Worm (Caenorhabditis elegans) whole organism, L4 larva: Measurements from ENCODE around the gene T10G3.1.

ENCODE experiments used
- D1046.2 ChIP-seq: fragments of 200-800 bp; sonication (Bioruptor generic); IDR thresholded peaks from 2 replicates; pipeline ENCODE4 v1.3.6; 2022; ENCODE audit warnings: missing genetic modification characterization, missing compliant biosample characterization
- T20F7.1 ChIP-seq: fragments of 200-800 bp; sonication (Bioruptor generic); optimal IDR thresholded peaks from 2 replicates; lab custom pipeline; 2018; ENCODE audit warnings: mild to moderate bottlenecking, missing genetic modification characterization, missing compliant biosample characterization
- T26A8.4 ChIP-seq: fragments of 200-800 bp; sonication (Bioruptor generic); IDR thresholded peaks from 2 replicates; pipeline ENCODE4 v1.3.6; 2022; ENCODE audit warnings: missing genetic modification characterization, missing compliant biosample characterization
- Y75B8A.6 ChIP-seq: fragments of 200-800 bp; sonication (Bioruptor generic); IDR thresholded peaks from 2 replicates; pipeline ENCODE4 v1.3.6; 2022; ENCODE audit warnings: missing genetic modification reagents, missing genetic modification characterization, missing compliant biosample characterization
- aha-1 ChIP-seq: fragments of 150-350 bp; peaks from one replicate; lab custom pipeline; 2014; ENCODE audit warnings: missing biosample characterization, missing genetic modification characterization
- ceh-28 ChIP-seq: fragments of 150-350 bp; optimal IDR thresholded peaks from 2 replicates; lab custom pipeline; 2014; ENCODE audit warnings: missing biosample characterization, missing genetic modification reagents, missing genetic modification characterization
- ceh-44 ChIP-seq: fragments of 200-800 bp; sonication (Bioruptor generic); IDR thresholded peaks from 2 replicates; pipeline ENCODE4 v1.3.6; 2022; ENCODE audit warnings: missing genetic modification reagents, missing genetic modification characterization, missing compliant biosample characterization
- dmd-6 ChIP-seq: fragments of 200-800 bp; sonication (Bioruptor generic); IDR thresholded peaks from 2 replicates; pipeline ENCODE4 v1.3.6; 2022; ENCODE audit warnings: missing genetic modification reagents, missing genetic modification characterization, missing compliant biosample characterization
- dmd-9 ChIP-seq: fragments of 200-800 bp; sonication (Bioruptor generic); IDR thresholded peaks from 2 replicates; pipeline ENCODE4 v1.3.6; 2022; ENCODE audit warnings: missing genetic modification reagents, missing genetic modification characterization, missing compliant biosample characterization
- dpl-1 ChIP-seq: fragments of 150-350 bp; optimal IDR thresholded peaks from 2 replicates; lab custom pipeline; 2014; ENCODE audit warnings: missing biosample characterization, missing genetic modification reagents, missing genetic modification characterization
- duxl-1 ChIP-seq: sonication (generic microtip); optimal IDR thresholded peaks from 2 replicates; lab custom pipeline; 2016; ENCODE audit warnings: mild to moderate bottlenecking, missing genetic modification characterization, moderate library complexity, missing compliant biosample characterization; ENCODE audit not compliant: poor library complexity
- hif-1 ChIP-seq, 2 experiments: sonication (generic microtip); optimal IDR thresholded peaks; 2 replicates each; lab custom pipeline; 2016 to 2017; ENCODE audit warnings: missing compliant biosample characterization in 2 of 2, missing genetic modification characterization in 2 of 2, missing genetic modification reagents in 2 of 2, missing genotype in 2 of 2, mild to moderate bottlenecking in 1 of 2
- hlh-30 ChIP-seq: sonication (generic microtip); optimal IDR thresholded peaks from 2 replicates; lab custom pipeline; 2017; ENCODE audit warnings: antibody characterized with exemption, mild to moderate bottlenecking, missing genetic modification characterization, missing compliant biosample characterization; ENCODE audit not compliant: insufficient read depth
- hmg-1.1 ChIP-seq: fragments of 200-800 bp; sonication (Bioruptor generic); IDR thresholded peaks from 2 replicates; pipeline ENCODE4 v1.3.6; 2022; ENCODE audit warnings: missing genetic modification reagents, missing genetic modification characterization, missing compliant biosample characterization
- lim-7 ChIP-seq: fragments of 200-800 bp; sonication (Bioruptor generic); IDR thresholded peaks from 2 replicates; pipeline ENCODE4 v1.3.6; 2022; ENCODE audit warnings: missing genetic modification characterization, missing compliant biosample characterization
- lin-15B ChIP-seq: fragments of 150-350 bp; sonication (generic microtip); optimal IDR thresholded peaks from 3 replicates; lab custom pipeline; 2014; ENCODE audit warnings: missing biosample characterization, missing genetic modification characterization
- lin-29 ChIP-seq: fragments of 200-800 bp; sonication (Bioruptor generic); IDR thresholded peaks from 2 replicates; pipeline ENCODE4 v1.3.6; 2022; ENCODE audit warnings: missing genetic modification reagents, missing genetic modification characterization, missing compliant biosample characterization
- lin-38 ChIP-seq: fragments of 200-800 bp; sonication (Bioruptor generic); IDR thresholded peaks from 2 replicates; pipeline ENCODE4 v1.3.6; 2022; ENCODE audit warnings: missing genetic modification reagents, missing genetic modification characterization, missing compliant biosample characterization
- lin-39 ChIP-seq: fragments of 150-350 bp; optimal IDR thresholded peaks from 2 replicates; lab custom pipeline; 2014; ENCODE audit warnings: missing biosample characterization, missing genetic modification reagents, missing genetic modification characterization
- lir-3 ChIP-seq: sonication (generic microtip); optimal IDR thresholded peaks from 2 replicates; lab custom pipeline; 2016; ENCODE audit warnings: mild to moderate bottlenecking, missing genetic modification characterization, missing compliant biosample characterization
- mdt-29 ChIP-seq: fragments of 200-800 bp; sonication (Bioruptor generic); IDR thresholded peaks from 2 replicates; pipeline ENCODE4 v1.3.6; 2022; ENCODE audit warnings: missing genetic modification reagents, missing genetic modification characterization, missing compliant biosample characterization
- mxl-2 ChIP-seq: fragments of 200-800 bp; sonication (Bioruptor generic); conservative IDR thresholded peaks from 2 replicates; pipeline ENCODE4 v1.3.6; 2022; ENCODE audit warnings: missing genetic modification reagents, missing genetic modification characterization, missing compliant biosample characterization
- nhr-11 ChIP-seq: fragments of 150-350 bp; optimal IDR thresholded peaks from 2 replicates; lab custom pipeline; 2014; ENCODE audit warnings: missing biosample characterization, missing genetic modification characterization
- nhr-111 ChIP-seq: fragments of 200-800 bp; sonication (Bioruptor generic); optimal IDR thresholded peaks from 2 replicates; lab custom pipeline; 2018; ENCODE audit warnings: mild to moderate bottlenecking, missing genetic modification characterization, missing compliant biosample characterization
- nhr-25 ChIP-seq: sonication (generic microtip); optimal IDR thresholded peaks from 2 replicates; lab custom pipeline; 2017; ENCODE audit warnings: missing genetic modification characterization, mild to moderate bottlenecking, missing compliant biosample characterization, antibody characterized with exemption, moderate library complexity, borderline replicate concordance; ENCODE audit not compliant: insufficient read depth
- nhr-28 ChIP-seq: fragments of 150-350 bp; optimal IDR thresholded peaks from 2 replicates; lab custom pipeline; 2014; ENCODE audit warnings: missing biosample characterization, missing genetic modification characterization
- nhr-6 ChIP-seq: fragments of 150-350 bp; optimal IDR thresholded peaks from 2 replicates; lab custom pipeline; 2014; ENCODE audit warnings: missing biosample characterization, missing genetic modification characterization
- pha-4 ChIP-seq, 2 experiments: fragments of 150-350 bp in 1 of 2; fragments of 200-800 bp in 1 of 2; sonication (Bioruptor generic) in 1 of 2; IDR thresholded peaks in 1 of 2; optimal IDR thresholded peaks in 1 of 2; 2 replicates each; pipeline versions ENCODE4 v1.3.6 to Lab custom; 2014 to 2022; ENCODE audit warnings: missing genetic modification characterization in 2 of 2, missing genetic modification reagents in 2 of 2, missing biosample characterization in 1 of 2, missing compliant biosample characterization in 1 of 2
- php-3 ChIP-seq: fragments of 200-800 bp; sonication (Bioruptor generic); IDR thresholded peaks from 2 replicates; pipeline ENCODE4 v1.3.6; 2022; ENCODE audit warnings: missing genetic modification reagents, missing genetic modification characterization, missing compliant biosample characterization
- skn-1 ChIP-seq: fragments of 150-350 bp; optimal IDR thresholded peaks from 2 replicates; lab custom pipeline; 2014; ENCODE audit warnings: missing biosample characterization, missing genetic modification characterization
- tra-1 ChIP-seq: fragments of 200-800 bp; sonication (Bioruptor generic); IDR thresholded peaks from 2 replicates; pipeline ENCODE4 v1.3.6; 2022; ENCODE audit warnings: missing genetic modification reagents, missing genetic modification characterization, missing compliant biosample characterization
- unc-130 ChIP-seq: sonication (generic microtip); optimal IDR thresholded peaks from 2 replicates; lab custom pipeline; 2016; ENCODE audit warnings: missing genetic modification reagents, missing genetic modification characterization, missing compliant biosample characterization
- unc-62 ChIP-seq, 3 experiments: fragments of 150-350 bp in 1 of 3; sonication (generic microtip); optimal IDR thresholded peaks in 2 of 3; peaks in 1 of 3; 1 replicate in 1 of 3; 2 replicates in 2 of 3; lab custom pipeline; 2014 to 2017; ENCODE audit warnings: missing biosample characterization in 3 of 3, missing genetic modification characterization in 3 of 3, missing genetic modification reagents in 3 of 3, missing genotype in 1 of 3
- zfp-2 ChIP-seq: sonication (generic microtip); optimal IDR thresholded peaks from 2 replicates; lab custom pipeline; 2016; ENCODE audit warnings: mild to moderate bottlenecking, missing genetic modification characterization, missing compliant biosample characterization

T10G3.1 gene

ce11 chrV:13497322-13497847 lies 23.9 kb upstream of the T10G3.1 start, which contains the start of the genes eea-1 and gut-2 (continued):
- TF ChIP-seq T20F7.1 (GFP tag; lab: Kevin White, UChicago) (peak; percentile 97), skn-1 (no peak), lin-29 (GFP tag; lab: Robert Waterston, UW) (no peak), D1046.2 (GFP tag; lab: Robert Waterston, UW) (no peak), zfp-2 (tag; lab: Kevin White, UChicago) (no peak), dmd-6 (GFP tag; lab: Robert Waterston, UW) (no peak), nhr-6 (tag; lab: Kevin White, UChicago) (peak; percentile 47), lim-7 (no peak), T26A8.4 (GFP tag; lab: Robert Waterston, UW) (no peak), php-3 (GFP tag; lab: Robert Waterston, UW) (no peak), mdt-29 (GFP tag; lab: Robert Waterston, UW) (no peak), lin-38 (peak; percentile 35; the same call in 1 of the 2 replicates), duxl-1 (tag; lab: Kevin White, UChicago) (no peak), hif-1 (tag; optimal IDR thresholded peaks at IDR 0.05; lab: Kevin White, UChicago) (no peak), dpl-1 (GFP tag; lab: Kevin White, UChicago) (peak; percentile 66), hlh-30 (tag; lab: Kevin White, UChicago) (peak; percentile 58), tra-1 (GFP tag; lab: Robert Waterston, UW) (no peak)

ce11 chrV:13489830-13490229 lies 16.4 kb upstream of the T10G3.1 start, which contains the start of gene T10G3.3:
TSS of gene T10G3.3 (minus strand) at chrV:13490199.
- peak; percentile 63 for TF ChIP-seq nhr-28 (tag; lab: Kevin White, UChicago)
- TF ChIP-seq Y75B8A.6 (GFP tag; lab: Robert Waterston, UW) = no peak
- TF ChIP-seq mxl-2 = no peak
- TF ChIP-seq aha-1 = peak; percentile 87
- TF ChIP-seq hlh-30 (tag; lab: Kevin White, UChicago) = no peak
- no peak for TF ChIP-seq hmg-1.1 (GFP tag; lab: Robert Waterston, UW)
- peak in 1 of 2 experiments; percentile 23 for TF ChIP-seq unc-62 (GFP tag; optimal IDR thresholded peaks at IDR 0.05 in 1 of 2; lab: Kevin White, UChicago)
- TF ChIP-seq unc-62 (tag; optimal IDR thresholded peaks at IDR 0.05; lab: Kevin White, UChicago) = no peak
- TF ChIP-seq nhr-25 (tag; lab: Kevin White, UChicago) = peak; percentile 4

- no peak for TF ChIP-seq nhr-111 (GFP tag; lab: Kevin White, UChicago)
- peak; percentile 80 for TF ChIP-seq aha-1
- TF ChIP-seq ceh-28 = no peak
- peak; percentile 7 for TF ChIP-seq T20F7.1 (GFP tag; lab: Kevin White, UChicago)
- peak in 1 of 2 experiments; percentile 91 for TF ChIP-seq unc-62 (GFP tag; optimal IDR thresholded peaks at IDR 0.05 in 1 of 2; lab: Kevin White, UChicago)
- no peak for TF ChIP-seq unc-62 (tag; optimal IDR thresholded peaks at IDR 0.05; lab: Kevin White, UChicago)
- TF ChIP-seq unc-130 = no peak
- no peak for TF ChIP-seq dmd-9
- no peak for TF ChIP-seq nhr-11 (tag; lab: Kevin White, UChicago)
- TF ChIP-seq mxl-2 = no peak
- TF ChIP-seq ceh-44 = no peak
- TF ChIP-seq lin-38 = no peak
- TF ChIP-seq dmd-6 (GFP tag; lab: Robert Waterston, UW) = no peak
Observed at ce11 chrV:13488297-13488803, 14.9 kb upstream of the T10G3.1 start.

- no peak for TF ChIP-seq skn-1
- no peak for TF ChIP-seq pha-4 (GFP tag; IDR thresholded peaks at IDR 0.05; lab: Robert Waterston, UW)
- no peak for TF ChIP-seq pha-4 (tag; optimal IDR thresholded peaks at IDR 0.05; lab: Kevin White, UChicago)
- no peak for TF ChIP-seq lir-3 (tag; lab: Kevin White, UChicago)
- no peak for TF ChIP-seq lin-15B (tag; lab: Kevin White, UChicago)
- no peak for TF ChIP-seq lin-39 (tag; lab: Kevin White, UChicago)
Observed at ce11 chrV:13485732-13486131, 12.3 kb upstream of the T10G3.1 start.
